Worm (Caenorhabditis elegans) whole organism, early embryonic: ENCODE results near the gene K09E9.1.

Experiments used
- B0310.2 ChIP-seq: sonication (generic microtip); optimal IDR thresholded peaks from 2 replicates; lab custom pipeline; 2016; ENCODE audit warnings: mild to moderate bottlenecking, missing genetic modification characterization, missing compliant biosample characterization
- F13C5.2 ChIP-seq: sonication (generic microtip); optimal IDR thresholded peaks from 2 replicates; lab custom pipeline; 2017; ENCODE audit warnings: mild to moderate bottlenecking, missing genetic modification characterization, inconsistent platforms, missing compliant biosample characterization
- ama-1 ChIP-seq: fragments of 150-350 bp; optimal IDR thresholded peaks from 2 replicates; lab custom pipeline; 2014
- ceh-13 ChIP-seq: fragments of 200-800 bp; sonication (Bioruptor generic); optimal IDR thresholded peaks from 2 replicates; lab custom pipeline; 2018; ENCODE audit warnings: mild to moderate bottlenecking, missing genetic modification characterization, missing compliant biosample characterization
- ceh-36 ChIP-seq: sonication (generic microtip); optimal IDR thresholded peaks from 2 replicates; lab custom pipeline; 2016; ENCODE audit warnings: missing genetic modification characterization, inconsistent platforms, missing compliant biosample characterization
- ets-7 ChIP-seq: sonication (generic microtip); optimal IDR thresholded peaks from 2 replicates; lab custom pipeline; 2016; ENCODE audit warnings: missing genotype, missing genetic modification characterization, missing compliant biosample characterization
- flt-1 ChIP-seq: fragments of 200-800 bp; sonication (Bioruptor generic); IDR thresholded peaks from 2 replicates; pipeline ENCODE4 v1.3.6; 2022; ENCODE audit warnings: missing genetic modification characterization, missing compliant biosample characterization
- hmg-4 ChIP-seq: fragments of 200-800 bp; sonication (Bioruptor generic); optimal IDR thresholded peaks from 2 replicates; lab custom pipeline; 2018; ENCODE audit warnings: mild to moderate bottlenecking, missing genetic modification characterization, missing compliant biosample characterization
- sea-1 ChIP-seq: fragments of 200-800 bp; sonication (Bioruptor generic); conservative IDR thresholded peaks from 2 replicates; pipeline ENCODE4 v1.3.6; 2022; ENCODE audit warnings: missing genetic modification characterization, missing compliant biosample characterization
- tbx-11 ChIP-seq: fragments of 200-800 bp; sonication (Bioruptor generic); IDR thresholded peaks from 2 replicates; pipeline ENCODE4 v1.3.6; 2022; ENCODE audit warnings: missing genetic modification characterization, missing compliant biosample characterization
- tra-4 ChIP-seq: sonication (generic microtip); optimal IDR thresholded peaks from 2 replicates; lab custom pipeline; 2017; ENCODE audit warnings: missing genetic modification characterization, missing compliant biosample characterization

DNA sequence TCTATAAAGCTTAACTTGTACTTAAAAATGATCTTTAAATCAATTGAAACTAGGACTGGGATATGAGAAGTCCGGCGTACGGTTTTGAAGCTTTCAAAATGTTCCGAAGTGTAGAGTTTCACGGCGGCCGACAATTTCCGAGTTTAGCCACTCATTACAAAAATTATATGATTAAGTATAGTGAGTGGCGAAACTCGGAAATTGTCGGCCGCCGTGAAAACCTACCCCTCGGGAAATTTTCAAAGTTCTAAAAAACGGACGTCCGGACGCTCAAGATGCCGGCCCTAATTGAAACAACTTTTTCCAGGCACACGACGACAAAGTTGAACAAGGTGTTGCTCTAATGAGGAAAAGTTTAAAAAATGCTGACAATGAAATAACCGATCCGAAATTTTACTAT is 35.2 kb upstream of the K09E9.1 start:
- TF ChIP-seq ama-1 (lab: Kevin White, UChicago) (no peak), tra-4 (tag; lab: Kevin White, UChicago) (no peak), ets-7 (tag; lab: Kevin White, UChicago) (no peak), flt-1 (no peak), hmg-4 (GFP tag; lab: Kevin White, UChicago) (no peak), F13C5.2 (no peak), ceh-13 (no peak), ceh-36 (no peak), tbx-11 (GFP tag; lab: Robert Waterston, UW) (no peak), sea-1 (GFP tag; lab: Robert Waterston, UW) (no peak), B0310.2 (no peak)
